ENCODE assay signal across 3 worm cellular contexts in the genomic region with DNA sequence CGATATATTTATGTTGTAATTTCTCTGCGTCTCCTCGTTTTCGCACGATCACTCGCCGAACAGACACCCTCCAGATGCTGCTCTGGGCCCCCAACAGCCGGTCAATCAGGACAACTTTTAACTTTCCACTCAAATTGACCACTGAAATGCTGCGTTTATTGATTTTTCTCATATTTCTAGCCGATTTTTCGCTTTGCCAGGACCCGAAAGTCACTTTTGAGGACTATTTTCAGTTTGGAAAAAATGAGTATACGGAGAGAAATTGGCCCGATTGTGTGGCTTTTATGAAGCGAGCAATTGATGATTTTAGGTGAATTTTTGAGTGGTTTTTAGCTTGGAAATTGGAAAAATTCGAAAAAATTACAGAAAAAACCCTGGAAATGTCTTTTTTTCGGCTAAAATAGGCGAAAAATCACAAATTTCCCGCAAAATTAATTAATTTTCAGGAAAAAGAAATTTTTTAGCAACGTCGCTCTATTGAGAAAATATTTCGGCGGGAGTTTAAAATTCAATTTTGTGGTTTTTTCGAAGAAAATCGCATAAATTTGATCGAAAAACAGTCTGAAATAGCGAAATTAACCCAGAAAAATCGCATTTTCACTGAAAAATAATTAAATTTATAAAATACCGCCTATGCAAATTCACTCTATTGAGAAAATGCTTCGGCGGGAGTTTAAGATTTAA.
TF ChIP-seq lines count a peak whose summit lies in the region.

A gene (plus strand): TSS at position 73 of the 684 bp plus-strand sequence.

TF ChIP-seq in whole organism, L1 larva, 84 proteins besides CTCF, POLR2A, EP300 and RAD21 (continued from another document):
- TF ChIP-seq snpc-4 (tag; optimal IDR thresholded peaks at IDR 0.05; lab: Kevin White, UChicago) (no peak), zip-4 (GFP tag; optimal IDR thresholded peaks at IDR 0.05; lab: Kevin White, UChicago) (no peak)

TF ChIP-seq in whole organism, L4 larva, 104 proteins besides CTCF, POLR2A, EP300 and RAD21 (continued from another document):
- TF ChIP-seq ZK337.2 (GFP tag; IDR thresholded peaks at IDR 0.05; lab: Robert Waterston, UW) = no peak
- no peak for TF ChIP-seq ZK546.5 (tag; optimal IDR thresholded peaks at IDR 0.05; lab: Kevin White, UChicago)
- peak; percentile 39 for TF ChIP-seq F49E8.2 (tag; optimal IDR thresholded peaks at IDR 0.05; lab: Kevin White, UChicago; ENCODE audit: borderline replicate concordance)
- TF ChIP-seq nhr-237 (tag; optimal IDR thresholded peaks at IDR 0.05; lab: Kevin White, UChicago) = no peak
- no peak for TF ChIP-seq zfp-3 (GFP tag; conservative IDR thresholded peaks at IDR 0.05; lab: Robert Waterston, UW)
- TF ChIP-seq ama-1 (optimal IDR thresholded peaks at IDR 0.05; lab: Kevin White, UChicago) = peak; percentile 57
- TF ChIP-seq dve-1 (tag; optimal IDR thresholded peaks at IDR 0.05; lab: Kevin White, UChicago; ENCODE audit: insufficient read depth) = no peak
- TF ChIP-seq duxl-1 (tag; optimal IDR thresholded peaks at IDR 0.05; lab: Kevin White, UChicago; ENCODE audit: poor library complexity) = peak; percentile 43
- no peak for TF ChIP-seq F44E2.7 (GFP tag; IDR thresholded peaks at IDR 0.05; lab: Robert Waterston, UW)
- TF ChIP-seq nhr-11 (tag; optimal IDR thresholded peaks at IDR 0.05; lab: Kevin White, UChicago) = no peak
- TF ChIP-seq T20F7.1 (GFP tag; optimal IDR thresholded peaks at IDR 0.05; lab: Kevin White, UChicago) = no peak
- no peak for TF ChIP-seq hmg-1.1 (GFP tag; IDR thresholded peaks at IDR 0.05; lab: Robert Waterston, UW)
- TF ChIP-seq lin-29 (GFP tag; IDR thresholded peaks at IDR 0.05; lab: Robert Waterston, UW) = no peak
- TF ChIP-seq mdl-1 (tag; optimal IDR thresholded peaks at IDR 0.05; lab: Kevin White, UChicago) = no peak
- TF ChIP-seq dmd-8 (GFP tag; IDR thresholded peaks at IDR 0.05; lab: Robert Waterston, UW) = no peak
- TF ChIP-seq dpl-1 (GFP tag; optimal IDR thresholded peaks at IDR 0.05; lab: Kevin White, UChicago) = no peak
- no peak for TF ChIP-seq zfp-2 (tag; optimal IDR thresholded peaks at IDR 0.05; lab: Kevin White, UChicago)
- TF ChIP-seq Y105C5A.15 (GFP tag; IDR thresholded peaks at IDR 0.05; lab: Robert Waterston, UW) = 0 out of 2 replicates have a peak, but pooled peaks have one; percentile 72

TF ChIP-seq in whole organism, young adult, 124 proteins besides CTCF, POLR2A, EP300 and RAD21 (continued from another document):
- peak; percentile 65 for TF ChIP-seq mcd-1 (GFP tag; IDR thresholded peaks at IDR 0.05; lab: Robert Waterston, UW)
- TF ChIP-seq K11D2.4 (GFP tag; IDR thresholded peaks at IDR 0.05; lab: Robert Waterston, UW) = no peak
- no peak for TF ChIP-seq attf-3 (GFP tag; conservative IDR thresholded peaks at IDR 0.05; lab: Robert Waterston, UW)
- TF ChIP-seq B0336.3 (GFP tag; IDR thresholded peaks at IDR 0.05; lab: Robert Waterston, UW) = peak; percentile 78; the same call in 1 of the 2 replicates
- no peak for TF ChIP-seq ZK185.1 (tag; optimal IDR thresholded peaks at IDR 0.05; lab: Kevin White, UChicago; ENCODE audit: poor library complexity, severe bottlenecking)
- 0 out of 2 replicates have a peak, but pooled peaks have one; percentile 7 for TF ChIP-seq F37B4.10 (GFP tag; IDR thresholded peaks at IDR 0.05; lab: Robert Waterston, UW)
- TF ChIP-seq B0019.2 (GFP tag; conservative IDR thresholded peaks at IDR 0.05; lab: Robert Waterston, UW) = no peak
- no peak for TF ChIP-seq madf-3 (GFP tag; IDR thresholded peaks at IDR 0.05; lab: Robert Waterston, UW)
- TF ChIP-seq nhr-80 (tag; optimal IDR thresholded peaks at IDR 0.05; lab: Kevin White, UChicago) = no peak
- peak; percentile 1 for TF ChIP-seq tlf-1 (GFP tag; optimal IDR thresholded peaks at IDR 0.05; lab: Kevin White, UChicago)
- TF ChIP-seq cebp-2 (GFP tag; IDR thresholded peaks at IDR 0.05; lab: Robert Waterston, UW) = no peak
- TF ChIP-seq Y53G8AR.9 (GFP tag; conservative IDR thresholded peaks at IDR 0.05; lab: Robert Waterston, UW) = no peak
- TF ChIP-seq rpc-1 (optimal IDR thresholded peaks at IDR 0.05; lab: Kevin White, UChicago) = no peak
- TF ChIP-seq rpc-1 (tag; optimal IDR thresholded peaks at IDR 0.05; lab: Kevin White, UChicago) = no peak
- no peak for TF ChIP-seq attf-5 (GFP tag; optimal IDR thresholded peaks at IDR 0.05; lab: Kevin White, UChicago)
- no peak for TF ChIP-seq sdz-38 (tag; optimal IDR thresholded peaks at IDR 0.05; lab: Kevin White, UChicago)
- TF ChIP-seq Y67H2A.10 (GFP tag; conservative IDR thresholded peaks at IDR 0.05; lab: Robert Waterston, UW) = no peak
- TF ChIP-seq ztf-25 (GFP tag; IDR thresholded peaks at IDR 0.05; lab: Robert Waterston, UW) = no peak
- no peak for TF ChIP-seq ceh-100 (GFP tag; IDR thresholded peaks at IDR 0.05; lab: Robert Waterston, UW)
- peak; percentile 37; the same call in 1 of the 2 replicates for TF ChIP-seq madf-6 (GFP tag; IDR thresholded peaks at IDR 0.05; lab: Robert Waterston, UW)
- TF ChIP-seq K12H6.12 (tag; optimal IDR thresholded peaks at IDR 0.05; lab: Kevin White, UChicago) = no peak
- peak; percentile 52 for TF ChIP-seq lin-54 (GFP tag; optimal IDR thresholded peaks at IDR 0.05; lab: Kevin White, UChicago)
- no peak for TF ChIP-seq C06A6.2 (GFP tag; conservative IDR thresholded peaks at IDR 0.05; lab: Robert Waterston, UW)
- no peak for TF ChIP-seq somi-1 (GFP tag; optimal IDR thresholded peaks at IDR 0.05; lab: Kevin White, UChicago)
- TF ChIP-seq F57C9.4 (tag; optimal IDR thresholded peaks at IDR 0.05; lab: Kevin White, UChicago) = no peak
- peak; percentile 3 for TF ChIP-seq tbp1 (GFP tag; optimal IDR thresholded peaks at IDR 0.05; lab: Kevin White, UChicago)
- no peak for TF ChIP-seq dpff-1 (tag; optimal IDR thresholded peaks at IDR 0.05; lab: Kevin White, UChicago)
- no peak for TF ChIP-seq ztf-28 (GFP tag; IDR thresholded peaks at IDR 0.05; lab: Robert Waterston, UW)
- no peak for TF ChIP-seq xnd-1 (tag; optimal IDR thresholded peaks at IDR 0.05; lab: Kevin White, UChicago)
- no peak for TF ChIP-seq mes-4 (tag; optimal IDR thresholded peaks at IDR 0.05; lab: Kevin White, UChicago)
- no peak for TF ChIP-seq snpc-3.4 (tag; optimal IDR thresholded peaks at IDR 0.05; lab: Kevin White, UChicago)
- TF ChIP-seq T26A5.8 (tag; optimal IDR thresholded peaks at IDR 0.05; lab: Kevin White, UChicago) = no peak
- peak; percentile 88 for TF ChIP-seq attf-6 (GFP tag; IDR thresholded peaks at IDR 0.05; lab: Robert Waterston, UW)
- TF ChIP-seq hlh-12 (tag; optimal IDR thresholded peaks at IDR 0.05; lab: Kevin White, UChicago) = no peak
- peak; percentile 43 for TF ChIP-seq F49E8.2 (tag; optimal IDR thresholded peaks at IDR 0.05; lab: Kevin White, UChicago; ENCODE audit: insufficient read depth)
- TF ChIP-seq cebp-1 (GFP tag; IDR thresholded peaks at IDR 0.05; lab: Robert Waterston, UW) = no peak
- peak; percentile 21 for TF ChIP-seq cebp-1 (tag; optimal IDR thresholded peaks at IDR 0.05; lab: Kevin White, UChicago)
- TF ChIP-seq ztf-22 (GFP tag; optimal IDR thresholded peaks at IDR 0.05; lab: Kevin White, UChicago) = no peak
- TF ChIP-seq lsy-27 (tag; optimal IDR thresholded peaks at IDR 0.05; lab: Kevin White, UChicago; ENCODE audit: borderline replicate concordance, insufficient read depth) = no peak
- no peak for TF ChIP-seq F22D6.2 (tag; optimal IDR thresholded peaks at IDR 0.05; lab: Kevin White, UChicago)
- TF ChIP-seq Y95B8A.8 (GFP tag; IDR thresholded peaks at IDR 0.05; lab: Robert Waterston, UW) = no peak
- no peak for TF ChIP-seq let-607 (tag; optimal IDR thresholded peaks at IDR 0.05; lab: Kevin White, UChicago)
- no peak for TF ChIP-seq egl-18 (GFP tag; IDR thresholded peaks at IDR 0.05; lab: Robert Waterston, UW)
- TF ChIP-seq unc-130 (GFP tag; optimal IDR thresholded peaks at IDR 0.05; lab: Kevin White, UChicago) = no peak
- TF ChIP-seq nfya-2 (GFP tag; IDR thresholded peaks at IDR 0.05; lab: Robert Waterston, UW) = no peak
- TF ChIP-seq ets-4 (GFP tag; optimal IDR thresholded peaks at IDR 0.05; lab: Kevin White, UChicago) = no peak
- TF ChIP-seq madf-10 (tag; optimal IDR thresholded peaks at IDR 0.05; lab: Kevin White, UChicago) = no peak
- peak; percentile 48; the same call in 1 of the 2 replicates for TF ChIP-seq lin-26 (GFP tag; IDR thresholded peaks at IDR 0.05; lab: Robert Waterston, UW)
- TF ChIP-seq dox-1 (GFP tag; IDR thresholded peaks at IDR 0.05; lab: Robert Waterston, UW) = no peak
- no peak for TF ChIP-seq egl-44 (GFP tag; IDR thresholded peaks at IDR 0.05; lab: Robert Waterston, UW)
- no peak for TF ChIP-seq madf-8 (GFP tag; conservative IDR thresholded peaks at IDR 0.05; lab: Robert Waterston, UW)
- TF ChIP-seq ceh-79 (tag; optimal IDR thresholded peaks at IDR 0.05; lab: Kevin White, UChicago) = peak; percentile 55
- no peak for TF ChIP-seq T07F8.4 (tag; optimal IDR thresholded peaks at IDR 0.05; lab: Kevin White, UChicago)
- TF ChIP-seq C17E4.6 (GFP tag; IDR thresholded peaks at IDR 0.05; lab: Robert Waterston, UW) = no peak
- no peak for TF ChIP-seq F57A8.1 (GFP tag; optimal IDR thresholded peaks at IDR 0.05; lab: Kevin White, UChicago)
- TF ChIP-seq ceh-27 (GFP tag; optimal IDR thresholded peaks at IDR 0.05; lab: Kevin White, UChicago) = no peak
- TF ChIP-seq repo-1 (tag; optimal IDR thresholded peaks at IDR 0.05; lab: Kevin White, UChicago) = peak; percentile 66
- no peak for TF ChIP-seq lir-1 (GFP tag; conservative IDR thresholded peaks at IDR 0.05; lab: Robert Waterston, UW)
- no peak for TF ChIP-seq dpl-1 (GFP tag; optimal IDR thresholded peaks at IDR 0.05; lab: Kevin White, UChicago)
- no peak for TF ChIP-seq athp-1 (tag; optimal IDR thresholded peaks at IDR 0.05; lab: Kevin White, UChicago)
- no peak for TF ChIP-seq F33H1.4 (GFP tag; IDR thresholded peaks at IDR 0.05; lab: Robert Waterston, UW)
- no peak for TF ChIP-seq fkh-3 (tag; optimal IDR thresholded peaks at IDR 0.05; lab: Kevin White, UChicago)
- TF ChIP-seq ceh-58 (GFP tag; IDR thresholded peaks at IDR 0.05; lab: Robert Waterston, UW) = no peak
- TF ChIP-seq let-526 (GFP tag; IDR thresholded peaks at IDR 0.05; lab: Robert Waterston, UW) = no peak
- no peak for TF ChIP-seq lin-40 (tag; optimal IDR thresholded peaks at IDR 0.05; lab: Kevin White, UChicago)
- TF ChIP-seq ztf-6 (GFP tag; IDR thresholded peaks at IDR 0.05; lab: Robert Waterston, UW) = no peak
- TF ChIP-seq tbx-9 (tag; optimal IDR thresholded peaks at IDR 0.05; lab: Kevin White, UChicago; ENCODE audit: borderline replicate concordance) = no peak
- no peak for TF ChIP-seq egrh-3 (GFP tag; IDR thresholded peaks at IDR 0.05; lab: Robert Waterston, UW)
- no peak for TF ChIP-seq zim-3 (tag; optimal IDR thresholded peaks at IDR 0.05; lab: Kevin White, UChicago)
- no peak for TF ChIP-seq sptf-2 (GFP tag; optimal IDR thresholded peaks at IDR 0.05; lab: Kevin White, UChicago)
- no peak for TF ChIP-seq unc-62 (GFP tag; optimal IDR thresholded peaks at IDR 0.05; lab: Kevin White, UChicago)
- TF ChIP-seq ccch-3 (GFP tag; optimal IDR thresholded peaks at IDR 0.05; lab: Kevin White, UChicago) = no peak
- TF ChIP-seq him-1 (tag; optimal IDR thresholded peaks at IDR 0.05; lab: Kevin White, UChicago) = peak; percentile 39
- TF ChIP-seq nhr-27 (tag; optimal IDR thresholded peaks at IDR 0.05; lab: Kevin White, UChicago) = no peak
- TF ChIP-seq sea-2 (GFP tag; IDR thresholded peaks at IDR 0.05; lab: Robert Waterston, UW) = no peak
- TF ChIP-seq zfh-2 (GFP tag; conservative IDR thresholded peaks at IDR 0.05; lab: Robert Waterston, UW) = no peak
- no peak for TF ChIP-seq lin-35 (GFP tag; optimal IDR thresholded peaks at IDR 0.05; lab: Kevin White, UChicago)
- no peak for TF ChIP-seq nfya-1 (tag; optimal IDR thresholded peaks at IDR 0.05; lab: Kevin White, UChicago; ENCODE audit: borderline replicate concordance, insufficient read depth)
- no peak for TF ChIP-seq ama-1 (optimal IDR thresholded peaks at IDR 0.05; lab: Kevin White, UChicago)
- TF ChIP-seq ama-1 (GFP tag; optimal IDR thresholded peaks at IDR 0.05; lab: Kevin White, UChicago) = peak in 1 of 2 experiments; percentile 12
- TF ChIP-seq pha-4 (tag; optimal IDR thresholded peaks at IDR 0.05; lab: Kevin White, UChicago) = no peak
- TF ChIP-seq atf-7 (tag; optimal IDR thresholded peaks at IDR 0.05; lab: Kevin White, UChicago) = no peak
- TF ChIP-seq ceh-40 (GFP tag; IDR thresholded peaks at IDR 0.05; lab: Robert Waterston, UW) = no peak
- TF ChIP-seq snpc-1.1 (tag; optimal IDR thresholded peaks at IDR 0.05; lab: Kevin White, UChicago; ENCODE audit: insufficient read depth) = no peak
- TF ChIP-seq B0035.1 (tag; optimal IDR thresholded peaks at IDR 0.05; lab: Kevin White, UChicago) = no peak
- TF ChIP-seq nhr-120 (GFP tag; IDR thresholded peaks at IDR 0.05; lab: Robert Waterston, UW) = no peak
- TF ChIP-seq F23B12.7 (tag; optimal IDR thresholded peaks at IDR 0.05; lab: Kevin White, UChicago; ENCODE audit: insufficient read depth) = no peak
- no peak for TF ChIP-seq Y56A3A.18 (GFP tag; IDR thresholded peaks at IDR 0.05; lab: Robert Waterston, UW)
- no peak for TF ChIP-seq lag-1 (GFP tag; IDR thresholded peaks at IDR 0.05; lab: Robert Waterston, UW)
- TF ChIP-seq F52B5.7 (tag; optimal IDR thresholded peaks at IDR 0.05; lab: Kevin White, UChicago) = no peak
- no peak for TF ChIP-seq Y53F4B.3 (GFP tag; IDR thresholded peaks at IDR 0.05; lab: Robert Waterston, UW)
- no peak for TF ChIP-seq ztf-3 (GFP tag; optimal IDR thresholded peaks at IDR 0.05; lab: Kevin White, UChicago)
